Fruit fly (Drosophila melanogaster): Measurements from ENCODE around the gene CG42564.

The CG42564 gene

DNA sequence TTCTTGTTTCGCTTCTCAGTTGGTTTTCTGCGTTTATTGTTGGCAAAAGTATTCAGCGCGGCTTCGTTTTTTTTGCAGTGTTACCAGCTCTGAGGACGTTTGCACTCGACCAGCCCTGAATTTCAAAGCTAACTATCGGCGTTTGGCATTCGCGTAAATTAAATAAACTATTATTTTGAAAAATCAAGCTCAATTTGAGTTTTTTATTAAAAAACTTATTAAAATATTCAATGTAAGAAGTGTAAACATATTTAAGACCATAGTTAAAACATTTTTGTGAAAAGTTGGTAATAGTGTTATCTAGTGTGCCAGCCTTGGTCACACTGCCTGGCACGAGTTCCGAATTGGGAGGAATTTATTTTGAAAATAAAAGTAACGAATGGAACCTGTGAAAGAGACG is 28.5 kb upstream of the CG42564 start, which contains the start of the genes SmD2 and CG18048 (continued):
- TF ChIP-seq CG3995 (GFP tag; optimal IDR thresholded peaks at IDR 0.05) (peak; percentile 70), CG4854 (GFP tag; optimal IDR thresholded peaks at IDR 0.05) (peak; percentile 18), CG33557 (GFP tag; optimal IDR thresholded peaks at IDR 0.05) (no peak), HmgZ (tag; optimal IDR thresholded peaks at IDR 0.05) (peak; percentile 52), CG2129 (GFP tag; IDR thresholded peaks at IDR 0.05; ENCODE audit: partially characterized antibody) (peak; percentile 54), CG12659 (GFP tag; optimal IDR thresholded peaks at IDR 0.05) (peak; percentile 47), E2f2 (GFP tag; IDR thresholded peaks at IDR 0.05) (peak; percentile 64), grau (tag; optimal IDR thresholded peaks at IDR 0.05) (peak; percentile 33), klu (GFP tag; IDR thresholded peaks at IDR 0.05) (no peak), CG15073 (GFP tag; optimal IDR thresholded peaks at IDR 0.05) (no peak), CG7271 (tag; optimal IDR thresholded peaks at IDR 0.05) (no peak), Fer1 (GFP tag; optimal IDR thresholded peaks at IDR 0.05) (peak; percentile 9), CG3847 (GFP tag; IDR thresholded peaks at IDR 0.05) (peak; percentile 54; the same call in 1 of the 2 replicates), Meics (GFP tag; optimal IDR thresholded peaks at IDR 0.05) (peak; percentile 13), CG7745 (tag; optimal IDR thresholded peaks at IDR 0.05) (no peak), CG12391 (tag; optimal IDR thresholded peaks at IDR 0.05) (peak; percentile 44), Blimp-1 (GFP tag; optimal IDR thresholded peaks at IDR 0.05) (peak; percentile 4), Dp (GFP tag; optimal IDR thresholded peaks at IDR 0.05) (peak; percentile 56), trem (tag; optimal IDR thresholded peaks at IDR 0.05) (peak; percentile 85), CG14860 (GFP tag; IDR thresholded peaks at IDR 0.05; ENCODE audit: partially characterized antibody) (0 out of 3 replicates have a peak, but pooled peaks have one; percentile 52), chn (GFP tag; optimal IDR thresholded peaks at IDR 0.05) (no peak), CG11695 (GFP tag; IDR thresholded peaks at IDR 0.05) (no peak), Pdp1 (GFP tag; optimal IDR thresholded peaks at IDR 0.05) (peak in 1 of 2 experiments; percentile 47), MBD-R2 (GFP tag; IDR thresholded peaks at IDR 0.05) (peak; percentile 92), Dll (GFP tag; IDR thresholded peaks at IDR 0.05; ENCODE audit: partially characterized antibody) (peak; percentile 85), inv (GFP tag; IDR thresholded peaks at IDR 0.05; ENCODE audit: partially characterized antibody) (peak; percentile 75), exex (tag; optimal IDR thresholded peaks at IDR 0.05) (no peak), CG31441 (GFP tag; IDR thresholded peaks at IDR 0.05) (peak; percentile 33; the same call in 1 of the 2 replicates), CG13287 (GFP tag; IDR thresholded peaks at IDR 0.05; ENCODE audit: partially characterized antibody) (peak; percentile 85), Chrac-16 (GFP tag; optimal IDR thresholded peaks at IDR 0.05) (peak; percentile 5), CG4617 (GFP tag; optimal IDR thresholded peaks at IDR 0.05; ENCODE audit: borderline replicate concordance) (peak; percentile 79), CG6254 (GFP tag; optimal IDR thresholded peaks at IDR 0.05) (peak; percentile 43), amos (GFP tag; IDR thresholded peaks at IDR 0.05; ENCODE audit: partially characterized antibody) (peak; percentile 75), NfI (GFP tag; optimal IDR thresholded peaks at IDR 0.05) (no peak), Myb (GFP tag; optimal IDR thresholded peaks at IDR 0.05) (peak; percentile 61), CG6683 (GFP tag; optimal IDR thresholded peaks at IDR 0.05) (no peak), Nf-YC (tag; optimal IDR thresholded peaks at IDR 0.05) (peak; percentile 18), Med (GFP tag) (peak; percentile 10), CG8290 (GFP tag; optimal IDR thresholded peaks at IDR 0.05) (peak; percentile 10), CG8290 (tag; optimal IDR thresholded peaks at IDR 0.05) (no peak), Ssrp (tag; optimal IDR thresholded peaks at IDR 0.05) (peak; percentile 16), CG42726 (GFP tag; IDR thresholded peaks at IDR 0.05; ENCODE audit: partially characterized antibody) (peak; percentile 39; the same call in 1 of the 2 replicates), pfk (GFP tag; optimal IDR thresholded peaks at IDR 0.05) (no peak), psq (GFP tag; optimal IDR thresholded peaks at IDR 0.05) (no peak), unc-4 (GFP tag; IDR thresholded peaks at IDR 0.05; ENCODE audit: partially characterized antibody) (peak; percentile 79), Sry-δ (GFP tag; optimal IDR thresholded peaks at IDR 0.05) (peak; percentile 72), sna (GFP tag; IDR thresholded peaks at IDR 0.05; ENCODE audit: partially characterized antibody) (peak; percentile 72), CG34422 (GFP tag; IDR thresholded peaks at IDR 0.05) (0 out of 3 replicates have a peak, but pooled peaks have one; percentile 51), CG16813 (GFP tag; IDR thresholded peaks at IDR 0.05; ENCODE audit: partially characterized antibody) (peak; percentile 84)

Data from whole organism, embryonic.